Worm (Caenorhabditis elegans): Measurements from ENCODE around the gene C37E2.3.
"Not testable (repeated sequence)": the region's sequence is repeated elsewhere in the genome, so short reads cannot be mapped to it uniquely, and the experiment has no call there.

C37E2.3 gene

DNA sequence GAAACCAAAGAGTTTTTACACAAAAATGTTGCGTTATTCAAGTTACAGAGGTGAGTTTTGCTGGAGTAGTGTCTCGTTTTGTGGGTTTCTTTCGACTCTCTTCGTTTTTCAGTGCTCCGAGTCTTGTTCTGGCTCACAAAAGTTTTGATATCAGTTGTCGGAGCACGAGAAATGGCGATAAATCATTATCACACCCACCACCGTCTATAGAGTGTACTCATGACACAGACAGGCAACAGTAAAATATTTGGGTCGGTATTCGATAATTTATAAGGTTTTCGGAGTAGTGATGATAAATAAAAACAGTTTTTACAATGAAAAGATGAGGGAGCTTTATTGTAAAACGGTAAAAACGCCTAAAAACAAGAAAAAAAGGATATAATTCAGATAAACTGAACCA is 27.7 kb downstream of the C37E2.3 start, which contains the start of gene ceh-37:
TSS of gene ceh-37 (minus strand) at position 59 of the 400 bp plus-strand sequence.
- TF ChIP-seq ztf-28 (GFP tag; IDR thresholded peaks at IDR 0.05) (no peak), ets-4 (GFP tag; optimal IDR thresholded peaks at IDR 0.05) (peak; percentile 24), nhr-80 (tag; optimal IDR thresholded peaks at IDR 0.05) (peak; percentile 73)

DNA sequence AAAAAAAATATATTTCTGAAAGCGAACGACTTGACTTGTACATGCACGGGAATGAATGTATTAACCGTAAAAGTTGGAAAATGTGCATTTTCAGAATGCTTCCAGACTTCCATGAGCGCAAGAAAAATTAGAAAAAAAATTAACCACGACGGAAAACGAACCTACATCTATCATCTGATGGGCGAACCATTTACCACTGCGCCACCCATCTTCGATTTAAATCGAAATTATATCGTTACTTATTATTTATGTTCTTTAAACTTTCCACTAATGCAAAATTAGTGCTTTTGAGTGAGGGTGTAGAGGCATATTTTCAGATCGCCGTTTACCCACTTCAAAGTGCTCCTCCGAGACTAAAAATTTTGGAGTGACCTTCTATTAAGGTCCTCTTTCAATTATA is 30.9 kb downstream of the C37E2.3 start:
- TF ChIP-seq hmg-1.2 (GFP tag; IDR thresholded peaks at IDR 0.05), result peak; percentile 29; the same call in 1 of the 2 replicates
- peak; percentile 52 for TF ChIP-seq die-1 (tag; optimal IDR thresholded peaks at IDR 0.05)
- peak; percentile 72 for TF ChIP-seq lin-26 (GFP tag; IDR thresholded peaks at IDR 0.05)
- peak; percentile 85 for TF ChIP-seq tbp1 (GFP tag; optimal IDR thresholded peaks at IDR 0.05)
- peak; percentile 12 for TF ChIP-seq him-1 (tag; optimal IDR thresholded peaks at IDR 0.05)
- TF ChIP-seq B0261.1 (tag; optimal IDR thresholded peaks at IDR 0.05), result peak; percentile 60
- TF ChIP-seq rpc-1 (optimal IDR thresholded peaks at IDR 0.05), result peak; percentile 49
- TF ChIP-seq rpc-1 (tag; optimal IDR thresholded peaks at IDR 0.05), result peak; percentile 69
- not testable (repeated sequence) for TF ChIP-seq snpc-4 (GFP tag; optimal IDR thresholded peaks at IDR 0.05)
- TF ChIP-seq snpc-4 (tag; optimal IDR thresholded peaks at IDR 0.05), result peak in 1 of 4 experiments; percentile 33
- TF ChIP-seq D2030.7 (GFP tag; IDR thresholded peaks at IDR 0.05), result peak; percentile 50; the same call in 1 of the 2 replicates

DNA sequence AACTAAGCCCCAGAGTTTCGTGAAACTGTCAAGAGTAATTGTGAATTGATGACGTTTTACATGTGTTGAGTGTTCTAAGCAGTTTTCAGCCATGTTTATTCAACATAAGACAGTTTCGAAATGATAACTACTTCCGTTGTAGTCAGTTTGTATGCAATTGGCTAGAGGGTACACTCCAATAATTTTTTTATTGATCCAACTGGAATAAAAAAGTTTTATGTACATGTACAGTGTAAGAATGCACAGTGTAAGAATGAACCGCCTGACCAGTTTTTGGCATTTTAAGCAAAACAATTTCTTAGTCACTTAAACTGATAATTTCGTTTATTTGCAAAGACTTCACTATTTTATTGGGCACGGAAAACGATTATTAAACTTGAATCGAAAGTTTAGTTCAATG is 33.1 kb downstream of the C37E2.3 start:
- no peak for TF ChIP-seq aptf-2 (GFP tag; conservative IDR thresholded peaks at IDR 0.05)
- TF ChIP-seq ceh-91 (GFP tag; IDR thresholded peaks at IDR 0.05), result no peak
- no peak for TF ChIP-seq lin-26 (GFP tag; IDR thresholded peaks at IDR 0.05)
- no peak for TF ChIP-seq F57C9.4 (tag; optimal IDR thresholded peaks at IDR 0.05)
- no peak for TF ChIP-seq snpc-1.3 (tag; optimal IDR thresholded peaks at IDR 0.05; ENCODE audit: insufficient read depth)
- peak; percentile 1 for TF ChIP-seq nhr-80 (tag; optimal IDR thresholded peaks at IDR 0.05)

DNA sequence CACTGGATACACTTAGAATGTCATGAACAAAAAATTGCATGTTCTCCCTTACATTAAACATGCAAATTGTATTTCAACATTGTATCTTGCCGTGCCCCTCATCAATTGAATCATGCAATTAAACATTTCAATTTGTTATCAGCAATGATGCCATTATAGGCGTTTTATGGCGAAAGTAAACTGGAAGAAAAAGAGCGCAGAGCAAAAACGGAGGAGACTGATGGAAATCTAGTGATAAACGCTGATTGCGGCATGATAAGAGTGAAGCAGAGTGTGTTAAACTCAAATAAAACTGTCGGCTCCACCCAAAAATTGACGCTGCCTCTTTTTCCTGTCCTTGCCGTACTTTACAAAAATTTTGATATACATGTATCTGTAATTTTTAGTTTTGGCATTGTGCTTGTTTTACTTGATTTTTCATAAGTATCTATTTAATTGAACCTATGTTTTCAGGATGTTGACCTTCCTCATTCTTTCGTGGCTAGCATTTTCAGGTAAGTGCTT is 34.3 kb downstream of the C37E2.3 start, which contains the start of gene K06G5.1:
TSS of gene K06G5.1 (plus strand) at position 454 of the 504 bp plus-strand sequence.
- TF ChIP-seq Y53G8AR.9 (GFP tag; conservative IDR thresholded peaks at IDR 0.05) (no peak), F23B12.7 (tag; optimal IDR thresholded peaks at IDR 0.05; ENCODE audit: insufficient read depth) (peak; percentile 12), ztf-22 (GFP tag; optimal IDR thresholded peaks at IDR 0.05) (peak; percentile 12), ceh-79 (tag; optimal IDR thresholded peaks at IDR 0.05) (no peak), madf-6 (GFP tag; IDR thresholded peaks at IDR 0.05) (no peak), atf-7 (tag; optimal IDR thresholded peaks at IDR 0.05) (peak; percentile 40), egl-18 (GFP tag; IDR thresholded peaks at IDR 0.05) (no peak), nhr-80 (tag; optimal IDR thresholded peaks at IDR 0.05) (peak; percentile 98), let-526 (GFP tag; IDR thresholded peaks at IDR 0.05) (no peak), snpc-1.1 (tag; optimal IDR thresholded peaks at IDR 0.05; ENCODE audit: insufficient read depth) (no peak), nfya-1 (tag; optimal IDR thresholded peaks at IDR 0.05; ENCODE audit: borderline replicate concordance, insufficient read depth) (no peak), lag-1 (GFP tag; IDR thresholded peaks at IDR 0.05) (no peak), unc-130 (GFP tag; optimal IDR thresholded peaks at IDR 0.05) (no peak), dpl-1 (GFP tag; optimal IDR thresholded peaks at IDR 0.05) (no peak), ztf-3 (GFP tag; optimal IDR thresholded peaks at IDR 0.05) (no peak), B0019.2 (GFP tag; conservative IDR thresholded peaks at IDR 0.05) (no peak), hlh-12 (tag; optimal IDR thresholded peaks at IDR 0.05) (no peak), F33H1.4 (GFP tag; IDR thresholded peaks at IDR 0.05) (no peak), nfyb-1 (GFP tag; IDR thresholded peaks at IDR 0.05) (no peak), ets-4 (GFP tag; optimal IDR thresholded peaks at IDR 0.05) (peak; percentile 81), nhr-90 (tag; optimal IDR thresholded peaks at IDR 0.05) (no peak), Y67H2A.10 (GFP tag; conservative IDR thresholded peaks at IDR 0.05) (no peak), hsf-1 (GFP tag; IDR thresholded peaks at IDR 0.05) (no peak), cebp-1 (GFP tag; IDR thresholded peaks at IDR 0.05) (no peak), cebp-1 (tag; optimal IDR thresholded peaks at IDR 0.05) (peak; percentile 64), lin-40 (tag; optimal IDR thresholded peaks at IDR 0.05) (no peak), T26A5.8 (tag; optimal IDR thresholded peaks at IDR 0.05) (no peak), dpff-1 (tag; optimal IDR thresholded peaks at IDR 0.05) (no peak)

Data from whole organism, young adult.